Fruit fly (Drosophila melanogaster): ENCODE data around the gene emc.
A peak's percentile ranks its signal among the peaks of the same experiment; 100 is the strongest.

The emc gene

DNA sequence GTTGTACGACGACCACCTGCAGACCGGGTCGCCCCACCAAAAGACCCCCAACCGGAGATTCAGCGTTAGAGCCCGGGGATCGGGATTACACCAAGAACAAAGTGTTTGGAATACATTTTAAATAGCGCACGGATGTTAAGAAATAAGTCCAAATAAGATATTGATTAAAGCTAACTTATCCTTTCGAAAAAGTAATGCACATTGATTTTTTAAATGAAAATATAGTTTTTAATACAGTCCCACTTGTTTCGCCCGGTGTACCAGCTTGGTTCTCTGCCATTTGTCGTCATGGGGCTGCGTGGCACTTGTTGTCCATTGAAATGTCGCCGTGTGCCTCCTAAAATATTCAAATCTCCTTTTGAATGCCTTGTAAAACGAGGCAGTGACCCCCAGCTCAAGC lies 28.2 kb upstream of the emc start (continued):
- TF ChIP-seq tio (GFP tag; optimal IDR thresholded peaks at IDR 0.05) (no peak), slou (GFP tag; optimal IDR thresholded peaks at IDR 0.05) (no peak), slbo (GFP tag; IDR thresholded peaks at IDR 0.05) (no peak), ind (GFP tag; optimal IDR thresholded peaks at IDR 0.05) (no peak), br (optimal IDR thresholded peaks at IDR 0.05) (no peak), wdn (GFP tag; IDR thresholded peaks at IDR 0.05) (no peak), Rx (GFP tag; IDR thresholded peaks at IDR 0.05) (no peak; the same call in 1 of the 2 replicates), CG15269 (tag; optimal IDR thresholded peaks at IDR 0.05) (no peak), CG15479 (GFP tag; optimal IDR thresholded peaks at IDR 0.05) (no peak), lmd (GFP tag; IDR thresholded peaks at IDR 0.05) (no peak; the same call in 1 of the 2 replicates), sna (GFP tag; IDR thresholded peaks at IDR 0.05; ENCODE audit: partially characterized antibody) (no peak), Nf-YA (GFP tag; IDR thresholded peaks at IDR 0.05) (no peak), bab2 (GFP tag; optimal IDR thresholded peaks at IDR 0.05) (no peak), cwo (GFP tag; optimal IDR thresholded peaks at IDR 0.05) (no peak), vvl (GFP tag; IDR thresholded peaks at IDR 0.05) (peak; percentile 64), hbn (GFP tag; IDR thresholded peaks at IDR 0.05; ENCODE audit: partially characterized antibody) (no peak), Lim3 (GFP tag; IDR thresholded peaks at IDR 0.05) (no peak), CrebB (tag; optimal IDR thresholded peaks at IDR 0.05) (no peak), CG4854 (GFP tag; optimal IDR thresholded peaks at IDR 0.05) (no peak), dpn (GFP tag; optimal IDR thresholded peaks at IDR 0.05) (peak in 1 of 2 experiments; percentile 24), Sox102F (GFP tag; optimal IDR thresholded peaks at IDR 0.05) (no peak), dimm (GFP tag; IDR thresholded peaks at IDR 0.05) (no peak), CG10431 (GFP tag; optimal IDR thresholded peaks at IDR 0.05) (no peak), Poxn (GFP tag; IDR thresholded peaks at IDR 0.05) (no peak), Doc2 (GFP tag; IDR thresholded peaks at IDR 0.05) (no peak), pnt (GFP tag; optimal IDR thresholded peaks at IDR 0.05) (peak; percentile 37), CG10654 (GFP tag; optimal IDR thresholded peaks at IDR 0.05) (no peak), CG13296 (GFP tag; optimal IDR thresholded peaks at IDR 0.05) (no peak), p53 (GFP tag; optimal IDR thresholded peaks at IDR 0.05) (no peak), CG11696 (GFP tag; IDR thresholded peaks at IDR 0.05) (no peak), CG4707 (GFP tag; optimal IDR thresholded peaks at IDR 0.05) (no peak), nerfin-2 (GFP tag; IDR thresholded peaks at IDR 0.05; ENCODE audit: partially characterized antibody) (no peak), CG12071 (GFP tag; optimal IDR thresholded peaks at IDR 0.05) (no peak), dati (GFP tag; IDR thresholded peaks at IDR 0.05) (no peak), CG4360 (GFP tag; IDR thresholded peaks at IDR 0.05) (no peak), sd (tag; optimal IDR thresholded peaks at IDR 0.05) (no peak), CG3847 (GFP tag; IDR thresholded peaks at IDR 0.05) (no peak), E2f2 (GFP tag; IDR thresholded peaks at IDR 0.05) (0 out of 2 replicates have a peak, but pooled peaks have one; percentile 26), Hr78 (GFP tag; optimal IDR thresholded peaks at IDR 0.05) (no peak), CG31365 (tag; optimal IDR thresholded peaks at IDR 0.05) (no peak), CG1603 (tag; optimal IDR thresholded peaks at IDR 0.05) (peak; percentile 83), Ravus (GFP tag; IDR thresholded peaks at IDR 0.05) (no peak), CG18619 (GFP tag; optimal IDR thresholded peaks at IDR 0.05) (no peak), toy (GFP tag; IDR thresholded peaks at IDR 0.05) (no peak), klu (GFP tag; IDR thresholded peaks at IDR 0.05) (no peak), gcm (GFP tag; optimal IDR thresholded peaks at IDR 0.05) (peak; percentile 36), zen2 (GFP tag; IDR thresholded peaks at IDR 0.05; ENCODE audit: partially characterized antibody) (no peak), CG9727 (GFP tag; optimal IDR thresholded peaks at IDR 0.05) (peak; percentile 29), ham (GFP tag; IDR thresholded peaks at IDR 0.05) (no peak), CG4617 (GFP tag; optimal IDR thresholded peaks at IDR 0.05; ENCODE audit: borderline replicate concordance) (no peak), Hand (GFP tag; optimal IDR thresholded peaks at IDR 0.05) (no peak), cg (GFP tag; optimal IDR thresholded peaks at IDR 0.05) (no peak)
